Fruit fly (Drosophila melanogaster) whole organism, adult: ENCODE results near the gene CG32573.
A peak's percentile ranks its signal among the peaks of the same experiment; 100 is the strongest.

Source experiments
- CG11617 ChIP-seq: fragments of 200-800 bp; sonication (Bioruptor generic); optimal IDR thresholded peaks from 2 replicates; lab custom pipeline; 2017; ENCODE audit warnings: mild to moderate bottlenecking, missing biosample characterization, missing genetic modification reagents, missing genetic modification characterization
- CG12768 ChIP-seq: fragments of 200-800 bp; sonication (Bioruptor generic); optimal IDR thresholded peaks from 2 replicates; lab custom pipeline; 2017; ENCODE audit warnings: missing biosample characterization, missing genetic modification characterization, mild to moderate bottlenecking, moderate library complexity, missing genetic modification reagents
- CG14711 ChIP-seq: fragments of 200-800 bp; sonication (Bioruptor generic); optimal IDR thresholded peaks from 2 replicates; lab custom pipeline; 2018; ENCODE audit warnings: missing biosample characterization, mild to moderate bottlenecking, missing genetic modification characterization, moderate library complexity
- CG1620 ChIP-seq: fragments of 200-800 bp; sonication (Bioruptor generic); optimal IDR thresholded peaks from 2 replicates; lab custom pipeline; 2016; ENCODE audit warnings: missing biosample characterization, missing genetic modification characterization
- CG33017 ChIP-seq: fragments of 200-800 bp; sonication (Bioruptor generic); optimal IDR thresholded peaks from 2 replicates; lab custom pipeline; 2018; ENCODE audit warnings: missing biosample characterization, mild to moderate bottlenecking, missing genetic modification characterization, moderate library complexity
- CG5204 ChIP-seq: fragments of 200-800 bp; sonication (Bioruptor generic); optimal IDR thresholded peaks from 2 replicates; lab custom pipeline; 2016; ENCODE audit warnings: missing biosample characterization, missing genetic modification characterization
- CG7045 ChIP-seq: fragments of 200-800 bp; sonication (Bioruptor generic); optimal IDR thresholded peaks from 2 replicates; lab custom pipeline; 2017; ENCODE audit warnings: missing biosample characterization, mild to moderate bottlenecking, missing genetic modification characterization
- CG7101 ChIP-seq: fragments of 200-800 bp; sonication (Bioruptor generic); optimal IDR thresholded peaks from 2 replicates; lab custom pipeline; 2018; ENCODE audit warnings: missing biosample characterization, mild to moderate bottlenecking, missing genetic modification characterization, moderate library complexity
- Clk ChIP-seq: fragments of 200-800 bp; sonication (Bioruptor generic); optimal IDR thresholded peaks from 2 replicates; lab custom pipeline; 2017; ENCODE audit warnings: missing biosample characterization, missing genetic modification characterization
- Crg-1 ChIP-seq: fragments of 200-800 bp; sonication (Bioruptor generic); optimal IDR thresholded peaks from 2 replicates; lab custom pipeline; 2016; ENCODE audit warnings: missing biosample characterization, missing genetic modification characterization
- Hr96 ChIP-seq: fragments of 200-800 bp; sonication (Bioruptor generic); optimal IDR thresholded peaks from 2 replicates; lab custom pipeline; 2016; ENCODE audit warnings: missing biosample characterization, missing genetic modification characterization
- Mnt ChIP-seq: fragments of 200-800 bp; sonication (Bioruptor generic); optimal IDR thresholded peaks from 2 replicates; lab custom pipeline; 2016; ENCODE audit warnings: missing biosample characterization, mild to moderate bottlenecking, missing genetic modification characterization
- bab1 ChIP-seq: fragments of 200-800 bp; sonication (Bioruptor generic); optimal IDR thresholded peaks from 3 replicates; lab custom pipeline; 2019; ENCODE audit warnings: missing biosample characterization, mild to moderate bottlenecking, missing genetic modification characterization, moderate library complexity
- cic ChIP-seq: fragments of 200-800 bp; sonication (Bioruptor generic); optimal IDR thresholded peaks from 2 replicates; lab custom pipeline; 2017; ENCODE audit warnings: missing biosample characterization, mild to moderate bottlenecking, missing genetic modification characterization, moderate library complexity
- cnc ChIP-seq, 2 experiments: fragments of >200 bp; optimal IDR thresholded peaks; 2 replicates each; lab custom pipeline; 2017
- kay ChIP-seq: fragments of 200-800 bp; sonication (Bioruptor generic); peaks from one replicate; lab custom pipeline; 2016; ENCODE audit warnings: missing biosample characterization, missing genetic modification characterization, borderline replicate concordance
- ovo ChIP-seq: fragments of 200-800 bp; sonication (Bioruptor generic); optimal IDR thresholded peaks from 2 replicates; lab custom pipeline; 2016; ENCODE audit warnings: missing biosample characterization, missing genetic modification characterization
- pad ChIP-seq: fragments of 200-800 bp; sonication (Bioruptor generic); optimal IDR thresholded peaks from 3 replicates; lab custom pipeline; 2017; ENCODE audit warnings: missing biosample characterization, missing genetic modification characterization, mild to moderate bottlenecking, moderate library complexity, missing genetic modification reagents
- tj ChIP-seq: fragments of 200-800 bp; sonication (Bioruptor generic); optimal IDR thresholded peaks from 3 replicates; lab custom pipeline; 2017; ENCODE audit warnings: missing biosample characterization, mild to moderate bottlenecking, missing genetic modification characterization, moderate library complexity
- toe ChIP-seq: fragments of 200-800 bp; sonication (Bioruptor generic); optimal IDR thresholded peaks from 2 replicates; lab custom pipeline; 2016; ENCODE audit warnings: missing biosample characterization, missing genetic modification characterization

Gene CG32573

DNA sequence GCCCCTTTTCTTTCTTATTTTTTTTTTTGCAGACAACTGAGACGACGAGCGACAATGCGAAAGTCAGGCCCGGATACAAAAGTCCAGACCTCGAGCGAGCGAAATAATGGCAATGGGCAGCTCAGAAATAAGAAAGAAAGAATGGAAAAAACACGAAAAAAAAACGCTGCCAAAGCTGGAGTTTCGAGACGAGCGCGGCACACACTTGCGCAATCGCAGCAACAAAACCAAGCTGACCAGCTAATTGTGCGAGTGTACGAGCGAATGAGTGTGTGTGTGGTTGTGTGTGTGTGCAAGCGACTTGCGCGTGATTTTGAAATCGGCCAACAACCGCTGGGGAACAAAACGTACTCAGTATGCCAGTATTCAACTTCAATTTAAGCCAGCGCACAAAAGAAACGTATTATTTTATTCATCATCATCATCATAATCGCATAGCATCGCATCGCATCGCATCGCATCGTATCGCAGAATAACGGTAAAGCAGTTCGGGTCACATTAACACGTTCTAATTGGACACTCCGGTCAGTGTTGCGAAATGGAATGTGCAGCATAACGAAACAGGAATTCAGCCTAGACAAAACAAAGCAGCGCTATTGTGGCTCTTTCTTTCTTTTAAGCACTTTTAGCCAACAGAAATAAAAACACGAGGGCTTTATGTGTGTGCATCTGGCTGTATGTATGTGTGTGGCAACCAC is 3.3 kb upstream of the CG32573 start:
- TF ChIP-seq tj (GFP tag; lab: Kevin White, UChicago) (peak; percentile 85), CG7101 (no peak)

DNA sequence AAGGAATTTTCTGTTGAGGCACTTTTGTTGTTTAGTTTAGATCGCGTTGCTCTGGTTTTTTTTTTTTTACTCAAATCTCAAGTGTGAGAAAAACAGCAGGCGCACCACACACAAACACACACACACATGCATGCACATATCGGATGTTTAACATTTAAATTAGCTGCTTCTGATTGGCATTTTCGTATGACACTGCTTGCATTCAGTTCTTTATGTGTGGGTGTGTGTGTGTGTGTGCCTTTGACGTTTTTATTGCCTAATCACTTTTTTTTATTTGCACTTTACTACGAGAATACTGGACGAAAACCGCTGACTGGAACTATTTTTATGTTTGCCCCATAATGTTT is 2.8 kb upstream of the CG32573 start:
- TF ChIP-seq tj (GFP tag; lab: Kevin White, UChicago) (peak; percentile 81), pad (GFP tag; lab: Kevin White, UChicago) (no peak)

DNA sequence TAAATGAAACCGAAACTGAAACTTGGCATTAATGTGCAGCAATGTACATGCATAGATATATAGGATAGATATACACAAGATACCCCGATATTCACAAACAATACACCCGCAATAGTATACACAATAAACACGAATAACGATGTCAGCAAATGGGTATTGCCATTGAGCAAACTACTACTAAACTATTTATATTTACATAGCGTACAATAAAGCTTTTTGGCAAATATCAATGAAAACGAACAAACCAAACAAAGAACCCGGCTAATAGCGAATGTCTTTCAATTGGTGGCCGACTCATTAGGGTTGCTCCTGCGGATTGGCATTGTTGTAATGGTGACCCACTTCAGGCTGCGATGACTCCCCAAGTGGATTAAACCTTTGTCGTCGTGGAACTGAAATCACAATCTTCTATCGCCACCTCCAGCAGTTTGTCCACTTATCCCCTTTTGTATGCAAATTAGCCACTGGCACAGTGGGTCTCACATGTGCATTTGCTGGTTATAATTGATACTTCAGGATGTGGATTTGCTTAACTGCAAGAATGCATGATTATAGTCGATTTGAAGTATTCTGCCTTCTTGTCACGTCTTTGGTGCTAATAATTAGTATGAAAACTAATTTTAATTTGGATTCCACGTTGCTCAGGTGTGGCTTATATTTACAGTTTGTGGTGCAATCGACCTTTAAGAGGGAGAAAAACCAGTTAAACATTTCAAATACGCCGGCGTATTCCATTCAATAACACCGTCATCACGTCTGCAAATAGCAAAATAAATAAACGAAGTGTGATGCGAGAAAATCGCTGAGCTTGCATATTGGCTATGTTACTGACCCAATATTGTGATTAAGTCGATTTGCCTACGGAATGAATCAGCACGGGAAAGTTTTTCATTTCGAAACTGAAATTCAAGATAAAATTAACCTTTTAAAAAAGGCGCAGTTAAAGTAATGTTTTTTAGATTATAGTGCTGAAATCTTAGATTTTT is 805 bp upstream of the CG32573 start:
- TF ChIP-seq CG14711 (peak; percentile 19), Hr96 (GFP tag; lab: Kevin White, UChicago) (no peak), Crg-1 (GFP tag; lab: Kevin White, UChicago) (no peak), CG12768 (GFP tag; lab: Kevin White, UChicago) (peak; percentile 3), tj (GFP tag; lab: Kevin White, UChicago) (peak; percentile 64), CG11617 (GFP tag; lab: Kevin White, UChicago) (no peak), CG7101 (no peak), pad (GFP tag; lab: Kevin White, UChicago) (no peak), Mnt (GFP tag; lab: Kevin White, UChicago) (no peak), CG33017 (tag; lab: Kevin White, UChicago) (no peak), CG5204 (GFP tag; lab: Kevin White, UChicago) (no peak)

DNA sequence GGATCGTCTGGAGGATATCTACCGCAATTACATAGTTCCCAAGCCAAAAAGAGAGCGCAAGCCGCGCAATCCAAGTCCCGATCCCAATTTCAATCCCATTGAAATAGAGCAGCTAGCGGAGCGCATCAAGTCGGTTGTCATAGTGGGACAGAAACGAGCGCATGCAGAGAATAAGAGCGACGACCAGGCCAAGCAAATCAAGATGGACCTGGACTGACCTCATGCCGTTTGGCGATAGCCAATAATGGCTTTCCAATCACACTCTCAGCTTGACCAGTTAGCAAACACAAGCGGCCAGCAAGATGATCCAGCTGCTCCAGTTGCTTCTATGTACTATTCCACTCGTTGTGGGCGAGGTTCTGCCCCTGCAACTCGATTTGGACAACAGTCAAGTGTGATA is 449 bp downstream of the CG32573 start:
- TF ChIP-seq ovo (GFP tag; lab: Kevin White, UChicago) = no peak
- no peak for TF ChIP-seq bab1
- TF ChIP-seq kay (GFP tag; lab: Kevin White, UChicago) = no peak
- no peak for TF ChIP-seq CG14711
- TF ChIP-seq Hr96 (GFP tag; lab: Kevin White, UChicago) = no peak
- TF ChIP-seq CG11617 (GFP tag; lab: Kevin White, UChicago) = no peak
- no peak for TF ChIP-seq Mnt (GFP tag; lab: Kevin White, UChicago)
- TF ChIP-seq Clk (GFP tag; lab: Kevin White, UChicago) = no peak
- TF ChIP-seq toe = no peak
- TF ChIP-seq tj (GFP tag; lab: Kevin White, UChicago) = no peak
- no peak for TF ChIP-seq CG1620
- TF ChIP-seq CG33017 (tag; lab: Kevin White, UChicago) = no peak
- no peak for TF ChIP-seq CG5204 (GFP tag; lab: Kevin White, UChicago)
- TF ChIP-seq cnc (optimal IDR thresholded peaks at IDR 0.05; lab: Kevin White, UChicago) = no peak
- no peak for TF ChIP-seq CG7045 (GFP tag; lab: Kevin White, UChicago)

DNA sequence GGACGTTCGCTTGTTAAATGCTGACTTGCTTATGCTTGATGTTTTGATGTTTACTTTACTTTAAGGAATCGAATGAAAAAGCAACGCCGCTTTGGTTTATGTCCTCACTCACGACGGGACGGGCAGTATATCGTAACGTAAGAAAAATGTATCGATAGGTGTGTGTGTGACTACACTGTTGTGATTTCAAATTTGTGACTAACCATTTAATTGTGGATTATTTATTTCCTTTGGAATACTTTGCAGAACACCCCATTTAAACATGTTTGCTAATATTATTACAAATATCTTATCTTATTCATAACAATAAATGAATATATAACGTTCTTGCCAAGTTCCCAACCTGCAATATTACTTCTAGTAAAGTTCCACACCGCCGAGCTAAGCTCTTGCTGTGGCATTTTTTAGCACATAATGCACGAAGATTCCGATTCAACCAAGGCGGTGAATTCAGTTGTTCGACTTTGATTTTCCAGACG is 3.8 kb downstream of the CG32573 start, which contains the start of the genes Nemp and r:
Gene Nemp, minus strand, starts transcription at position 85 of the 479 bp plus-strand sequence.
Gene r, plus strand, starts transcription at position 429 of the 479 bp plus-strand sequence.
- TF ChIP-seq toe = no peak
- TF ChIP-seq ovo (GFP tag; lab: Kevin White, UChicago) = no peak
- no peak for TF ChIP-seq bab1
- no peak for TF ChIP-seq CG33017 (tag; lab: Kevin White, UChicago)
- no peak for TF ChIP-seq pad (GFP tag; lab: Kevin White, UChicago)
- TF ChIP-seq CG11617 (GFP tag; lab: Kevin White, UChicago) = no peak
- TF ChIP-seq tj (GFP tag; lab: Kevin White, UChicago) = peak; percentile 44
- TF ChIP-seq Mnt (GFP tag; lab: Kevin White, UChicago) = no peak
- TF ChIP-seq CG14711 = no peak

DNA sequence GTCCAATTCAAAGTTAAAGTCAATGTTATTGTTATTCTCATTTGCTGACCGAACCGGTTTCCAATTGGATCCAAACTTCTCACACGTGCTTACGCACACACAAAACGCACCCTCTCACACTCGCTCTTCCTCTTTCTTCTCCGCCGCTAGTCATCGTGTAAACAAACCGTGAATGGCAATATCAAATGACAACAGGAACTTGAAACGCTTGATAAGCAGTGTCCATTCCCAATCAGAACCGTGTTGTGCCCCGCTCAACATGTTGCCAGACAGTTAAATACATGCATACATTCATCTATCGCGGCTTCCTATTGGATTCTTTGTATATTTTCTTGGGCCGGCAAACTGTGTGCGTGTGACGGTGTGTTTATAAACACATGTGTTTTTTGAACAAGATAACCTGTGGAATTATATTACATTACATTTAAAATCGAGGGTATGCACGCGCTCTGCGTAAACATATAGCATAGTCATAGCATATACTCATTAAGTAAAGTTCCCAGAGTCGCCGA is 4.6 kb downstream of the CG32573 start:
- peak; percentile 96 for TF ChIP-seq Mnt (GFP tag; lab: Kevin White, UChicago)
- peak; percentile 4 for TF ChIP-seq CG7101
- TF ChIP-seq CG5204 (GFP tag; lab: Kevin White, UChicago) = no peak
- peak; percentile 43 to 44 for TF ChIP-seq cnc (optimal IDR thresholded peaks at IDR 0.05; lab: Kevin White, UChicago)
- TF ChIP-seq toe = no peak
- TF ChIP-seq CG14711 = no peak
- TF ChIP-seq tj (GFP tag; lab: Kevin White, UChicago) = peak; percentile 82
- peak; percentile 5 for TF ChIP-seq pad (GFP tag; lab: Kevin White, UChicago)
- no peak for TF ChIP-seq kay (GFP tag; lab: Kevin White, UChicago)
- peak; percentile 9 for TF ChIP-seq bab1
- TF ChIP-seq CG1620 = no peak
- no peak for TF ChIP-seq CG11617 (GFP tag; lab: Kevin White, UChicago)
- TF ChIP-seq ovo (GFP tag; lab: Kevin White, UChicago) = peak; percentile 73
- TF ChIP-seq Hr96 (GFP tag; lab: Kevin White, UChicago) = no peak
- TF ChIP-seq cic (GFP tag; lab: Kevin White, UChicago) = peak; percentile 98
